Worm (Caenorhabditis elegans) whole organism, L4/young adult: ENCODE measurements around the gene F36H5.13.

ENCODE experiments used
- W03F9.2 ChIP-seq: fragments of 150-350 bp; optimal IDR thresholded peaks from 2 replicates; lab custom pipeline; 2014; ENCODE audit warnings: missing biosample characterization, missing genetic modification characterization
- dao-5 ChIP-seq: sonication (generic microtip); optimal IDR thresholded peaks from 2 replicates; lab custom pipeline; 2016; ENCODE audit warnings: missing genotype, missing genetic modification characterization, moderate library complexity, missing compliant biosample characterization
- him-1 ChIP-seq: sonication (generic microtip); optimal IDR thresholded peaks from 2 replicates; lab custom pipeline; 2016; ENCODE audit warnings: missing genotype, missing genetic modification reagents, missing genetic modification characterization, missing compliant biosample characterization

- TF ChIP-seq him-1 = no peak
- no peak for TF ChIP-seq dao-5 (tag; lab: Kevin White, UChicago)
- no peak for TF ChIP-seq W03F9.2 (tag; lab: Kevin White, UChicago)
Observed at ce11 chrII:1714772-1715353, 35.5 kb downstream of the F36H5.13 start, which contains the start of gene btb-6.
